Fruit fly (Drosophila melanogaster): ENCODE measurements around the gene CG43390.

Gene CG43390

DNA sequence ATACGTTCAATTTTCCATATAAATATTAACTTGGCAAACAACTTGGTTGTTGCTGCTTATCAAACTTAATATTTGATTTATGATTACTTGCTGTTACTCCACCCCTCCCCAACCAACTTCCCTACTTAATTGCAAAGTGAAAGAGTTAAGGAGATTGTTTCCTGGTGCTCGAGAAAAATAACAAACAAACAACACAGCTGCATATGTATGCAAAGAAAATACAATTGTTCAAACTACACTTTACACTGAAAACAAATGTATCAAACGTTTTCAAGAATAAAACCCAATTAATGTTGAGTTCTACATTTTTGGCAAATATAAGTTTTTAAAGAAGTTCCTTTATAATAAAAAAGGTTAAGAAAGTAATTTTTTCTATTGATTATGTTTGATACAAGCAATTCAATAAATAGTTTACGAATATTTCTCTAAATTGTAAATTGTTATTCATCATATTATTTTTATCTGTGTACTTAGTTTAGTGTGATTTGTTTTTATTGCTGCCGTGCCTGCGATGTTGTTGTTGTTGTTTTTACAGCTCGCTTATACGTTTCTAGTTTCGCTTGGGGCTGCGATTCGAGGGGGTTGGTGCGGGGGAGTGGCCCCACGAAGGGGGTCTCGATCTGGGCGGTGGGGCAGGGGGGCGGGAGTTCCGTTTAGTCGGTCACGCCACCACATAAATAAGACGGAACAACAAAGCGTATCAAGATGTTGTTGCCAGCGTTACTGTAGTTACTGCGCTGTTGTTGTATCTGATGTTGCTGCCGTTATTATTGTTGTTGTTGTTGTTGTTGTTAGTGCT is 23.9 kb downstream of the CG43390 start (continued):
- TF ChIP-seq Ravus (GFP tag; IDR thresholded peaks at IDR 0.05) (no peak), HmgZ (tag; optimal IDR thresholded peaks at IDR 0.05) (peak; percentile 65), knrl (GFP tag; IDR thresholded peaks at IDR 0.05; ENCODE audit: partially characterized antibody) (no peak), CG2199 (GFP tag; IDR thresholded peaks at IDR 0.05) (no peak), Rfx (GFP tag; IDR thresholded peaks at IDR 0.05) (peak; percentile 46; the same call in 1 of the 2 replicates), Vsx1 (GFP tag; optimal IDR thresholded peaks at IDR 0.05) (peak; percentile 11), Side (GFP tag; optimal IDR thresholded peaks at IDR 0.05) (peak; percentile 20), CG6175 (GFP tag; IDR thresholded peaks at IDR 0.05) (peak; percentile 80), cas (GFP tag; IDR thresholded peaks at IDR 0.05) (no peak), Jarid2 (GFP tag; optimal IDR thresholded peaks at IDR 0.05) (peak; percentile 34), CG16863 (GFP tag; optimal IDR thresholded peaks at IDR 0.05) (peak; percentile 39), Lhr (GFP tag; optimal IDR thresholded peaks at IDR 0.05) (peak; percentile 32), CG7271 (tag; optimal IDR thresholded peaks at IDR 0.05) (no peak), Adf1 (GFP tag; IDR thresholded peaks at IDR 0.05) (no peak; the same call in 1 of the 2 replicates), CG18476 (GFP tag; optimal IDR thresholded peaks at IDR 0.05) (peak; percentile 45), Dll (GFP tag; IDR thresholded peaks at IDR 0.05; ENCODE audit: partially characterized antibody) (no peak), sob (GFP tag; IDR thresholded peaks at IDR 0.05) (peak; percentile 28; the same call in 1 of the 2 replicates), kni (GFP tag; optimal IDR thresholded peaks at IDR 0.05) (peak; percentile 11), Elba2 (GFP tag; optimal IDR thresholded peaks at IDR 0.05) (no peak), CG13123 (GFP tag; optimal IDR thresholded peaks at IDR 0.05) (peak; percentile 27), CTCF (GFP tag; optimal IDR thresholded peaks at IDR 0.05) (peak; percentile 2), CG8281 (tag; optimal IDR thresholded peaks at IDR 0.05) (no peak), CG31224 (GFP tag; IDR thresholded peaks at IDR 0.05) (0 out of 2 replicates have a peak, but pooled peaks have one; percentile 34), CG6272 (GFP tag; IDR thresholded peaks at IDR 0.05) (no peak), CG10321 (GFP tag; IDR thresholded peaks at IDR 0.05) (no peak), CG34376 (GFP tag; optimal IDR thresholded peaks at IDR 0.05) (peak; percentile 34), tgo (GFP tag; IDR thresholded peaks at IDR 0.05) (peak; percentile 53; the same call in 2 of the 3 replicates), br (optimal IDR thresholded peaks at IDR 0.05) (no peak), CG2678 (tag; optimal IDR thresholded peaks at IDR 0.05) (peak; percentile 91), CG30020 (tag; optimal IDR thresholded peaks at IDR 0.05) (peak; percentile 35), CG11456 (GFP tag; IDR thresholded peaks at IDR 0.05) (no peak), CG4360 (GFP tag; IDR thresholded peaks at IDR 0.05) (peak; percentile 92), run (tag; optimal IDR thresholded peaks at IDR 0.05) (peak; percentile 46), CG12219 (GFP tag; optimal IDR thresholded peaks at IDR 0.05) (no peak), CG4820 (GFP tag; optimal IDR thresholded peaks at IDR 0.05) (peak; percentile 70), eve (GFP tag; optimal IDR thresholded peaks at IDR 0.05) (peak in 1 of 2 experiments; percentile 58), Oaz (GFP tag; IDR thresholded peaks at IDR 0.05) (0 out of 2 replicates have a peak, but pooled peaks have one; percentile 12), Blimp-1 (GFP tag; optimal IDR thresholded peaks at IDR 0.05) (peak; percentile 89), ro (GFP tag; IDR thresholded peaks at IDR 0.05) (peak; percentile 31; the same call in 1 of the 2 replicates), insv (GFP tag; optimal IDR thresholded peaks at IDR 0.05) (no peak), pnt (GFP tag; optimal IDR thresholded peaks at IDR 0.05) (peak; percentile 38), Atf6 (GFP tag; IDR thresholded peaks at IDR 0.05) (peak; percentile 65), CG2875 (GFP tag; optimal IDR thresholded peaks at IDR 0.05) (peak; percentile 61), CG17612 (GFP tag; IDR thresholded peaks at IDR 0.05) (no peak), Hmx (GFP tag; optimal IDR thresholded peaks at IDR 0.05) (no peak), CG7745 (tag; optimal IDR thresholded peaks at IDR 0.05) (no peak), abd-A (tag; optimal IDR thresholded peaks at IDR 0.05) (peak; percentile 91), Xbp1 (GFP tag; optimal IDR thresholded peaks at IDR 0.05) (peak; percentile 63), zfh1 (GFP tag; IDR thresholded peaks at IDR 0.05) (peak; percentile 33; the same call in 1 of the 3 replicates), CG11696 (GFP tag; IDR thresholded peaks at IDR 0.05) (no peak)
